Fruit fly (Drosophila melanogaster): ENCODE results near the gene CG46458.

DNA sequence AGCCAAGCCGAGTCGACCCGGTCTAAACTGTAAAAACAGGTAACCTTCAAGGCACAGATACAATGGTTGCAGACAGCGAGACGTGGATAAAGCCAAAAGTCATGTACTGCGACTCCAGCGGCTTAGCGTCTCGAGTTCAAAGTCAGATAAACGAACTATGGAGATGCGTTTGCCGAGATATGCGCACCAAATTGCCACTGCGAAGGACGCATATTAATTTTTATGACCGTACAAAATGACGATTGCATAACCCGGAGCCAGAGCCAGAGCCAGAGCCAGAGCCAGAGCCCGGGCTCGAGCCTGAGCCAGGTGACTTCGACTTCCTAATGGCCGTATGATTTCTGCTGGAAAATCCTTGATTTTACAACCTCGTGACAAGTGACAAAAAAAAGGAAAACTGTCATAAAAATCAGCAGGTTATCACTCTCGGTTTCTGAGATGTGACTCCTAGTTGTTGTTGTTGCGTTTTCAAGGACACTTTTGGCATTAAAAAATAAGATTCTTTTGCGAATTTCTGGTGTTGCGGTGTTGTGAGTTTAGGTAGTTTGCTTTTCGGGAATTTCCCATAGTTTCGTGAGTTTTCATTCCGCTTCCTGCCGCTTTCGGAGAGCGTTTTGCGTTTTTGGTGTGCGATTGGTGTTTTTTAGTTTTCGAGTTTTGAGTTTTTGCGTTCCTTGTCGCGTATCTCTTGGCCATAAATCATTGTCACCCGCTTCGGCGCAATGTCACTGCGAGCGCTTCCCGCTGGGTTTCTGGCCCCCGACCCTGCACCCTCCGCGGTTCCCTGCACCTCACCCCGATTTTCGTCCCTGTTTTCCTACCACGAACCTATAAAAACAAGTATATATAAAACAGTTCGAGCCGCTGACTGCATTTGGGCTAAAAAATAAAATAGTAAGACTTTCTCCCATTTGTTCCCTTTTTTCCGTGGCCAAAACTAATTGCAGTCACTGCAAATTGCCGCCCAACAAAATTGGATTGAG is 36.7 kb upstream of the CG46458 start:
- no peak for TF ChIP-seq CG8478 (optimal IDR thresholded peaks at IDR 0.05)
- TF ChIP-seq CTCF (optimal IDR thresholded peaks at IDR 0.05): no peak
